Worm (Caenorhabditis elegans) whole organism, young adult: ENCODE results near the gene srb-6.

Source experiments
- B0035.1 ChIP-seq: sonication (generic microtip); optimal IDR thresholded peaks from 2 replicates; lab custom pipeline; 2016; ENCODE audit warnings: missing genetic modification characterization, mild to moderate bottlenecking, missing compliant biosample characterization, missing genotype, missing genetic modification reagents
- B0261.1 ChIP-seq: sonication (generic microtip); optimal IDR thresholded peaks from 2 replicates; lab custom pipeline; 2016; ENCODE audit warnings: mild to moderate bottlenecking, missing genetic modification characterization, moderate library complexity, missing compliant biosample characterization
- C06A6.2 ChIP-seq: fragments of 200-800 bp; sonication (Bioruptor generic); conservative IDR thresholded peaks from 2 replicates; pipeline ENCODE4 v1.3.6; 2022; ENCODE audit warnings: missing genetic modification characterization, missing compliant biosample characterization
- F33H1.4 ChIP-seq: fragments of 200-800 bp; sonication (Bioruptor generic); IDR thresholded peaks from 2 replicates; pipeline ENCODE4 v1.3.6; 2022; ENCODE audit warnings: missing genetic modification reagents, missing genetic modification characterization, missing compliant biosample characterization
- F52B5.7 ChIP-seq: sonication (generic microtip); optimal IDR thresholded peaks from 2 replicates; lab custom pipeline; 2016; ENCODE audit warnings: mild to moderate bottlenecking, missing genetic modification characterization, missing compliant biosample characterization
- F55B11.4 ChIP-seq: sonication (generic microtip); optimal IDR thresholded peaks from 2 replicates; lab custom pipeline; 2016; ENCODE audit warnings: missing compliant biosample characterization, missing genetic modification characterization, borderline replicate concordance; ENCODE audit not compliant: insufficient read depth
- F57A8.1 ChIP-seq: fragments of 200-800 bp; sonication (Bioruptor generic); optimal IDR thresholded peaks from 2 replicates; lab custom pipeline; 2018; ENCODE audit warnings: mild to moderate bottlenecking, missing genetic modification characterization, moderate library complexity, missing compliant biosample characterization
- T07F8.4 ChIP-seq: sonication (generic microtip); optimal IDR thresholded peaks from 2 replicates; lab custom pipeline; 2016; ENCODE audit warnings: mild to moderate bottlenecking, missing genetic modification characterization, moderate library complexity, missing compliant biosample characterization
- T26A5.8 ChIP-seq: sonication (generic microtip); optimal IDR thresholded peaks from 2 replicates; lab custom pipeline; 2016; ENCODE audit warnings: missing genetic modification characterization, missing compliant biosample characterization
- ZK185.1 ChIP-seq: sonication (generic microtip); optimal IDR thresholded peaks from 2 replicates; lab custom pipeline; 2016; ENCODE audit warnings: mild to moderate bottlenecking, missing genetic modification characterization, missing compliant biosample characterization; ENCODE audit not compliant: poor library complexity, severe bottlenecking
- ama-1 ChIP-seq, 3 experiments: fragments of 150-350 bp in 1 of 3; sonication (generic microtip) in 2 of 3; optimal IDR thresholded peaks; 2 replicates each; lab custom pipeline; 2014 to 2018; ENCODE audit warnings: missing biosample characterization in 2 of 3, missing genetic modification characterization in 2 of 3, missing genetic modification reagents in 2 of 3
- aptf-2 ChIP-seq: fragments of 200-800 bp; sonication (Bioruptor generic); conservative IDR thresholded peaks from 2 replicates; pipeline ENCODE4 v1.3.6; 2022; ENCODE audit warnings: missing genetic modification reagents, missing genetic modification characterization, missing compliant biosample characterization
- athp-1 ChIP-seq: sonication (generic microtip); optimal IDR thresholded peaks from 2 replicates; lab custom pipeline; 2017; ENCODE audit warnings: mild to moderate bottlenecking, missing genetic modification characterization, missing compliant biosample characterization
- attf-3 ChIP-seq: fragments of 200-800 bp; sonication (Bioruptor generic); conservative IDR thresholded peaks from 2 replicates; pipeline ENCODE4 v1.3.6; 2022; ENCODE audit warnings: missing genetic modification reagents, missing genetic modification characterization, missing compliant biosample characterization
- bed-2 ChIP-seq: fragments of 200-800 bp; sonication (Bioruptor generic); IDR thresholded peaks from 2 replicates; pipeline ENCODE4 v1.3.6; 2022; ENCODE audit warnings: missing genetic modification reagents, missing genetic modification characterization, missing compliant biosample characterization
- ceh-100 ChIP-seq: fragments of 200-800 bp; sonication (Bioruptor generic); IDR thresholded peaks from 2 replicates; pipeline ENCODE4 v1.3.6; 2022; ENCODE audit warnings: missing genetic modification reagents, missing genetic modification characterization, missing compliant biosample characterization
- ceh-27 ChIP-seq: fragments of 200-800 bp; sonication (Bioruptor generic); optimal IDR thresholded peaks from 2 replicates; lab custom pipeline; 2018; ENCODE audit warnings: mild to moderate bottlenecking, missing genetic modification characterization, moderate library complexity, missing compliant biosample characterization
- ceh-91 ChIP-seq: fragments of 200-800 bp; sonication (Bioruptor generic); IDR thresholded peaks from 2 replicates; pipeline ENCODE4 v1.3.6; 2022; ENCODE audit warnings: missing genetic modification reagents, missing genetic modification characterization, missing compliant biosample characterization
- dpff-1 ChIP-seq: sonication (generic microtip); optimal IDR thresholded peaks from 2 replicates; lab custom pipeline; 2017; ENCODE audit warnings: mild to moderate bottlenecking, missing genetic modification characterization, missing compliant biosample characterization
- dpl-1 ChIP-seq: fragments of 150-350 bp; optimal IDR thresholded peaks from 2 replicates; lab custom pipeline; 2014; ENCODE audit warnings: missing biosample characterization, missing genetic modification reagents, missing genetic modification characterization
- egrh-3 ChIP-seq: fragments of 200-800 bp; sonication (Bioruptor generic); IDR thresholded peaks from 2 replicates; pipeline ENCODE4 v1.3.6; 2022; ENCODE audit warnings: missing genetic modification reagents, missing genetic modification characterization, missing compliant biosample characterization
- ekl-4 ChIP-seq: fragments of 200-800 bp; sonication (Bioruptor generic); IDR thresholded peaks from 2 replicates; pipeline ENCODE4 v1.3.6; 2022; ENCODE audit warnings: missing genetic modification reagents, missing genetic modification characterization, missing compliant biosample characterization
- gei-17 ChIP-seq: fragments of 200-800 bp; sonication (Bioruptor generic); optimal IDR thresholded peaks from 2 replicates; lab custom pipeline; 2018; ENCODE audit warnings: mild to moderate bottlenecking, missing genetic modification characterization, missing compliant biosample characterization
- hlh-12 ChIP-seq: sonication (generic microtip); optimal IDR thresholded peaks from 2 replicates; lab custom pipeline; 2016; ENCODE audit warnings: missing genetic modification characterization, missing compliant biosample characterization
- hlh-26 ChIP-seq: fragments of 200-800 bp; sonication (Bioruptor generic); conservative IDR thresholded peaks from 2 replicates; pipeline ENCODE4 v1.3.6; 2022; ENCODE audit warnings: missing genetic modification reagents, missing genetic modification characterization, missing compliant biosample characterization
- hsf-1 ChIP-seq: fragments of 200-800 bp; sonication (Bioruptor generic); IDR thresholded peaks from 2 replicates; pipeline ENCODE4 v1.3.6; 2022; ENCODE audit warnings: missing genetic modification reagents, missing genetic modification characterization, missing compliant biosample characterization
- lag-1 ChIP-seq: fragments of 200-800 bp; sonication (Bioruptor generic); IDR thresholded peaks from 2 replicates; pipeline ENCODE4 v1.3.6; 2022; ENCODE audit warnings: missing genetic modification reagents, missing genetic modification characterization, missing compliant biosample characterization
- let-526 ChIP-seq: fragments of 200-800 bp; sonication (Bioruptor generic); IDR thresholded peaks from 2 replicates; pipeline ENCODE4 v1.3.6; 2022; ENCODE audit warnings: missing genetic modification reagents, missing genetic modification characterization, missing compliant biosample characterization
- lin-35 ChIP-seq, 3 experiments: fragments of 150-350 bp in 2 of 3; sonication (generic microtip) in 1 of 3; optimal IDR thresholded peaks; 2 replicates each; lab custom pipeline; 2014 to 2018; ENCODE audit warnings: missing biosample characterization in 3 of 3, missing genetic modification characterization in 3 of 3, missing genetic modification reagents in 3 of 3
- lsl-1 ChIP-seq: fragments of 200-800 bp; sonication (Bioruptor generic); optimal IDR thresholded peaks from 2 replicates; lab custom pipeline; 2018; ENCODE audit warnings: mild to moderate bottlenecking, missing genetic modification characterization, moderate library complexity, missing compliant biosample characterization
- lsy-27 ChIP-seq: sonication (generic microtip); optimal IDR thresholded peaks from 2 replicates; lab custom pipeline; 2017; ENCODE audit warnings: missing genetic modification characterization, mild to moderate bottlenecking, missing compliant biosample characterization, antibody characterized with exemption, missing genotype, borderline replicate concordance; ENCODE audit not compliant: insufficient read depth
- madf-6 ChIP-seq: fragments of 200-800 bp; sonication (Bioruptor generic); IDR thresholded peaks from 2 replicates; pipeline ENCODE4 v1.3.6; 2022; ENCODE audit warnings: missing genetic modification reagents, missing genetic modification characterization, missing compliant biosample characterization
- madf-8 ChIP-seq: fragments of 200-800 bp; sonication (Bioruptor generic); conservative IDR thresholded peaks from 2 replicates; pipeline ENCODE4 v1.3.6; 2022; ENCODE audit warnings: missing genetic modification reagents, missing genetic modification characterization, missing compliant biosample characterization
- mcd-1 ChIP-seq: fragments of 200-800 bp; sonication (Bioruptor generic); IDR thresholded peaks from 2 replicates; pipeline ENCODE4 v1.3.6; 2022; ENCODE audit warnings: missing genetic modification reagents, missing genetic modification characterization, missing compliant biosample characterization
- nfya-2 ChIP-seq: fragments of 200-800 bp; sonication (Bioruptor generic); IDR thresholded peaks from 2 replicates; pipeline ENCODE4 v1.3.6; 2022; ENCODE audit warnings: missing genetic modification reagents, missing genetic modification characterization, missing compliant biosample characterization
- nfyb-1 ChIP-seq: fragments of 200-800 bp; sonication (Bioruptor generic); IDR thresholded peaks from 2 replicates; pipeline ENCODE4 v1.3.6; 2022; ENCODE audit warnings: missing genetic modification reagents, missing genetic modification characterization, missing compliant biosample characterization
- nhr-27 ChIP-seq: fragments of 200-800 bp; sonication (Bioruptor generic); optimal IDR thresholded peaks from 2 replicates; lab custom pipeline; 2018; ENCODE audit warnings: mild to moderate bottlenecking, missing genetic modification characterization, moderate library complexity, missing compliant biosample characterization
- nhr-90 ChIP-seq: sonication (generic microtip); optimal IDR thresholded peaks from 2 replicates; lab custom pipeline; 2016; ENCODE audit warnings: missing genotype, mild to moderate bottlenecking, missing genetic modification characterization, missing compliant biosample characterization
- pbrm-1 ChIP-seq: fragments of 200-800 bp; sonication (Bioruptor generic); IDR thresholded peaks from 2 replicates; pipeline ENCODE4 v1.3.6; 2022; ENCODE audit warnings: missing genetic modification reagents, missing genetic modification characterization, missing compliant biosample characterization
- rcor-1 ChIP-seq: fragments of 200-800 bp; sonication (Bioruptor generic); IDR thresholded peaks from 2 replicates; pipeline ENCODE4 v1.3.6; 2022; ENCODE audit warnings: missing genetic modification reagents, missing genetic modification characterization, missing compliant biosample characterization
- tlf-1 ChIP-seq: fragments of 200-800 bp; sonication (Bioruptor generic); optimal IDR thresholded peaks from 2 replicates; lab custom pipeline; 2018; ENCODE audit warnings: mild to moderate bottlenecking, missing genetic modification characterization, missing compliant biosample characterization
- unc-62 ChIP-seq: fragments of 150-350 bp; optimal IDR thresholded peaks from 2 replicates; lab custom pipeline; 2014; ENCODE audit warnings: missing biosample characterization, missing genetic modification reagents, missing genetic modification characterization
- zim-3 ChIP-seq: sonication (generic microtip); optimal IDR thresholded peaks from 2 replicates; lab custom pipeline; 2017; ENCODE audit warnings: mild to moderate bottlenecking, missing genetic modification characterization, moderate library complexity, missing compliant biosample characterization
- ztf-18 ChIP-seq: sonication (generic microtip); optimal IDR thresholded peaks from 2 replicates; lab custom pipeline; 2016; ENCODE audit warnings: missing genotype, mild to moderate bottlenecking, missing genetic modification characterization, missing compliant biosample characterization
- ztf-22 ChIP-seq: fragments of 200-800 bp; sonication (Bioruptor generic); optimal IDR thresholded peaks from 2 replicates; lab custom pipeline; 2018; ENCODE audit warnings: mild to moderate bottlenecking, missing genetic modification characterization, moderate library complexity, missing compliant biosample characterization
- ztf-28 ChIP-seq: fragments of 200-800 bp; sonication (Bioruptor generic); IDR thresholded peaks from 2 replicates; pipeline ENCODE4 v1.3.6; 2022; ENCODE audit warnings: missing genetic modification reagents, missing genetic modification characterization, missing compliant biosample characterization
- ztf-6 ChIP-seq: fragments of 200-800 bp; sonication (Bioruptor generic); IDR thresholded peaks from 2 replicates; pipeline ENCODE4 v1.3.6; 2022; ENCODE audit warnings: missing genetic modification reagents, missing genetic modification characterization, missing compliant biosample characterization

srb-6 gene

ce11 chrII:10197091-10197675, 2.5 kb downstream of the srb-6 start, which contains the start of gene R05H5.3 (continued):
- peak; percentile 58 for TF ChIP-seq ztf-18 (tag; lab: Kevin White, UChicago)
- no peak for TF ChIP-seq ztf-22
- TF ChIP-seq ama-1 (optimal IDR thresholded peaks at IDR 0.05; lab: Kevin White, UChicago): no peak
- no peak for TF ChIP-seq ama-1 (GFP tag; optimal IDR thresholded peaks at IDR 0.05; lab: Kevin White, UChicago)
- no peak for TF ChIP-seq hlh-26 (GFP tag; lab: Robert Waterston, UW)
- peak; percentile 64 for TF ChIP-seq egrh-3 (GFP tag; lab: Robert Waterston, UW)
- 0 out of 2 replicates have a peak, but pooled peaks have one; percentile 36 for TF ChIP-seq ztf-6 (GFP tag; lab: Robert Waterston, UW)
- no peak for TF ChIP-seq F52B5.7
- peak; percentile 80 for TF ChIP-seq lsl-1 (GFP tag; lab: Kevin White, UChicago)
- TF ChIP-seq lin-35 (GFP tag; optimal IDR thresholded peaks at IDR 0.05; lab: Kevin White, UChicago): peak in 1 of 3 experiments; percentile 75
- no peak for TF ChIP-seq T26A5.8 (tag; lab: Kevin White, UChicago)
- no peak for TF ChIP-seq zim-3 (tag; lab: Kevin White, UChicago)
- no peak for TF ChIP-seq hlh-12 (tag; lab: Kevin White, UChicago)
- TF ChIP-seq C06A6.2: no peak
- TF ChIP-seq nhr-90 (tag; lab: Kevin White, UChicago): no peak
- TF ChIP-seq ceh-100 (GFP tag; lab: Robert Waterston, UW): peak; percentile 94
- TF ChIP-seq nfyb-1 (GFP tag; lab: Robert Waterston, UW): 0 out of 2 replicates have a peak, but pooled peaks have one; percentile 19
- no peak for TF ChIP-seq pbrm-1 (GFP tag; lab: Robert Waterston, UW)
- TF ChIP-seq F33H1.4 (GFP tag; lab: Robert Waterston, UW): peak; percentile 79
- no peak for TF ChIP-seq dpff-1 (tag; lab: Kevin White, UChicago)
- peak; percentile 31; the same call in 1 of the 2 replicates for TF ChIP-seq ekl-4 (GFP tag; lab: Robert Waterston, UW)
- peak; percentile 90 for TF ChIP-seq mcd-1 (GFP tag; lab: Robert Waterston, UW)
- no peak for TF ChIP-seq T07F8.4 (tag; lab: Kevin White, UChicago)
- peak; percentile 91 for TF ChIP-seq dpl-1 (GFP tag; lab: Kevin White, UChicago)
- TF ChIP-seq let-526 (GFP tag; lab: Robert Waterston, UW): no peak
- no peak for TF ChIP-seq B0035.1 (tag; lab: Kevin White, UChicago)
- TF ChIP-seq attf-3 (GFP tag; lab: Robert Waterston, UW): peak; percentile 72
- no peak for TF ChIP-seq nfya-2 (GFP tag; lab: Robert Waterston, UW)
- TF ChIP-seq F57A8.1 (GFP tag; lab: Kevin White, UChicago): no peak
- TF ChIP-seq F55B11.4 (tag; lab: Kevin White, UChicago): no peak
- TF ChIP-seq madf-6 (GFP tag; lab: Robert Waterston, UW): peak; percentile 96
- TF ChIP-seq hsf-1 (GFP tag; lab: Robert Waterston, UW): peak; percentile 55; the same call in 1 of the 2 replicates
- TF ChIP-seq gei-17 (GFP tag; lab: Kevin White, UChicago): no peak
- TF ChIP-seq lag-1 (GFP tag; lab: Robert Waterston, UW): no peak
- TF ChIP-seq rcor-1: no peak; the same call in 1 of the 2 replicates
- TF ChIP-seq nhr-27 (tag; lab: Kevin White, UChicago): no peak
- peak; percentile 50; the same call in 1 of the 2 replicates for TF ChIP-seq bed-2
- peak; percentile 94 for TF ChIP-seq ceh-91 (GFP tag; lab: Robert Waterston, UW)
- TF ChIP-seq ztf-28 (GFP tag; lab: Robert Waterston, UW): no peak; the same call in none of the 2 replicates
- peak; percentile 58 for TF ChIP-seq tlf-1 (GFP tag; lab: Kevin White, UChicago)
- 0 out of 2 replicates have a peak, but pooled peaks have one; percentile 56 for TF ChIP-seq aptf-2 (GFP tag; lab: Robert Waterston, UW)
- TF ChIP-seq ceh-27: no peak
- no peak for TF ChIP-seq B0261.1
- no peak for TF ChIP-seq lsy-27 (tag; lab: Kevin White, UChicago)
- no peak for TF ChIP-seq athp-1 (tag; lab: Kevin White, UChicago)
- no peak for TF ChIP-seq unc-62 (GFP tag; lab: Kevin White, UChicago)
- TF ChIP-seq ZK185.1: peak; percentile 18
- TF ChIP-seq madf-8: peak; percentile 91
